Worm (Caenorhabditis elegans) whole organism, midembryonic: ENCODE results near the gene F32H5.1.

Source experiments
- T22C8.4 ChIP-seq: fragments of 200-800 bp; sonication (Bioruptor generic); IDR thresholded peaks from 2 replicates; pipeline ENCODE4 v1.3.6; 2022; ENCODE audit warnings: missing genetic modification characterization, missing compliant biosample characterization
- ref-1 ChIP-seq: fragments of 200-800 bp; sonication (Bioruptor generic); conservative IDR thresholded peaks from 2 replicates; pipeline ENCODE4 v1.3.6; 2022; ENCODE audit warnings: missing genetic modification reagents, missing genetic modification characterization, missing compliant biosample characterization

- TF ChIP-seq T22C8.4 (GFP tag; lab: Robert Waterston, UW) (no peak), ref-1 (no peak)
Observed at ce11 chrV:13345867-13346328, 11.9 kb downstream of the F32H5.1 start, which contains the start of gene twk-43.
